Worm (Caenorhabditis elegans) whole organism, midembryonic: ENCODE measurements around the gene npr-24.

Experiments
- T22C8.4 ChIP-seq: fragments of 200-800 bp; sonication (Bioruptor generic); IDR thresholded peaks from 2 replicates; pipeline ENCODE4 v1.3.6; 2022; ENCODE audit warnings: missing genetic modification characterization, missing compliant biosample characterization
- cog-1 ChIP-seq: sonication (generic microtip); optimal IDR thresholded peaks from 2 replicates; lab custom pipeline; 2016; ENCODE audit warnings: missing genetic modification characterization, missing compliant biosample characterization
- flt-1 ChIP-seq: fragments of 200-800 bp; sonication (Bioruptor generic); IDR thresholded peaks from 2 replicates; pipeline ENCODE4 v1.3.6; 2022; ENCODE audit warnings: missing genetic modification characterization, missing compliant biosample characterization
- klf-2 ChIP-seq: fragments of 200-800 bp; sonication (Bioruptor generic); conservative IDR thresholded peaks from 2 replicates; pipeline ENCODE4 v1.3.6; 2022; ENCODE audit warnings: missing genetic modification reagents, missing genetic modification characterization, missing compliant biosample characterization
- med-1 ChIP-seq: sonication (generic microtip); optimal IDR thresholded peaks from 2 replicates; lab custom pipeline; 2017; ENCODE audit warnings: missing genetic modification characterization, mild to moderate bottlenecking, missing compliant biosample characterization, antibody characterized with exemption, missing genetic modification reagents; ENCODE audit not compliant: insufficient read depth
- ref-1 ChIP-seq: fragments of 200-800 bp; sonication (Bioruptor generic); conservative IDR thresholded peaks from 2 replicates; pipeline ENCODE4 v1.3.6; 2022; ENCODE audit warnings: missing genetic modification reagents, missing genetic modification characterization, missing compliant biosample characterization
- tab-1 ChIP-seq: fragments of 200-800 bp; sonication (Bioruptor generic); IDR thresholded peaks from 2 replicates; pipeline ENCODE4 v1.3.6; 2022; ENCODE audit warnings: missing genetic modification characterization, missing compliant biosample characterization
- ztf-23 ChIP-seq: fragments of 200-800 bp; sonication (Bioruptor generic); IDR thresholded peaks from 2 replicates; pipeline ENCODE4 v1.3.6; 2022; ENCODE audit warnings: missing genetic modification reagents, missing genetic modification characterization, missing compliant biosample characterization
- ztf-29 ChIP-seq: fragments of 200-800 bp; sonication (Bioruptor generic); IDR thresholded peaks from 2 replicates; pipeline ENCODE4 v1.3.6; 2022; ENCODE audit warnings: missing genetic modification reagents, missing genetic modification characterization, missing compliant biosample characterization

npr-24 gene

ce11 chrX:17516461-17516860 is 29.8 kb upstream of the npr-24 start:
- TF ChIP-seq klf-2 (no peak), ref-1 (GFP tag; lab: Robert Waterston, UW) (no peak), med-1 (no peak), tab-1 (GFP tag; lab: Robert Waterston, UW) (no peak), cog-1 (tag; lab: Kevin White, UChicago) (no peak), T22C8.4 (no peak), ztf-23 (GFP tag; lab: Robert Waterston, UW) (no peak), flt-1 (no peak), ztf-29 (GFP tag; lab: Robert Waterston, UW) (no peak)

ce11 chrX:17515207-17515902 is 28.7 kb upstream of the npr-24 start:
- TF ChIP-seq klf-2 (no peak), ztf-23 (GFP tag; lab: Robert Waterston, UW) (no peak), tab-1 (GFP tag; lab: Robert Waterston, UW) (no peak), ztf-29 (GFP tag; lab: Robert Waterston, UW) (no peak), T22C8.4 (no peak), ref-1 (GFP tag; lab: Robert Waterston, UW) (no peak), cog-1 (tag; lab: Kevin White, UChicago) (no peak), med-1 (no peak), flt-1 (no peak)

ce11 chrX:17514422-17514821 is 27.8 kb upstream of the npr-24 start:
- TF ChIP-seq ztf-23 (GFP tag; lab: Robert Waterston, UW) (0 out of 2 replicates have a peak, but pooled peaks have one; percentile 42), ztf-29 (GFP tag; lab: Robert Waterston, UW) (no peak)

ce11 chrX:17513507-17514113 is 27.0 kb upstream of the npr-24 start, which contains the start of gene nhr-1:
TSS of gene nhr-1 (plus strand) at chrX:17514063.
- TF ChIP-seq ztf-23 (GFP tag; lab: Robert Waterston, UW): no peak
- TF ChIP-seq cog-1 (tag; lab: Kevin White, UChicago): peak; percentile 89
- no peak for TF ChIP-seq med-1
- peak; percentile 66 for TF ChIP-seq T22C8.4
- TF ChIP-seq klf-2: no peak
- 0 out of 2 replicates have a peak, but pooled peaks have one; percentile 42 for TF ChIP-seq tab-1 (GFP tag; lab: Robert Waterston, UW)
- no peak; the same call in 1 of the 2 replicates for TF ChIP-seq ztf-29 (GFP tag; lab: Robert Waterston, UW)
- TF ChIP-seq ref-1 (GFP tag; lab: Robert Waterston, UW): no peak
- TF ChIP-seq flt-1: no peak

- TF ChIP-seq ztf-23 (GFP tag; lab: Robert Waterston, UW) (no peak), ref-1 (GFP tag; lab: Robert Waterston, UW) (no peak), cog-1 (tag; lab: Kevin White, UChicago) (no peak), klf-2 (no peak), med-1 (no peak), flt-1 (no peak), T22C8.4 (no peak), tab-1 (GFP tag; lab: Robert Waterston, UW) (no peak), ztf-29 (GFP tag; lab: Robert Waterston, UW) (no peak)
Measured at ce11 chrX:17510523-17510922, 23.9 kb upstream of the npr-24 start.

- TF ChIP-seq T22C8.4: no peak
- TF ChIP-seq cog-1 (tag; lab: Kevin White, UChicago): no peak
- no peak for TF ChIP-seq ztf-29 (GFP tag; lab: Robert Waterston, UW)
- TF ChIP-seq klf-2: no peak
- no peak for TF ChIP-seq flt-1
- no peak for TF ChIP-seq med-1
- TF ChIP-seq tab-1 (GFP tag; lab: Robert Waterston, UW): no peak
- TF ChIP-seq ztf-23 (GFP tag; lab: Robert Waterston, UW): no peak
- no peak for TF ChIP-seq ref-1 (GFP tag; lab: Robert Waterston, UW)
Measured at ce11 chrX:17509048-17509776, 22.6 kb upstream of the npr-24 start.

ce11 chrX:17508137-17508536 is 21.5 kb upstream of the npr-24 start:
- TF ChIP-seq cog-1 (tag; lab: Kevin White, UChicago): no peak
- no peak for TF ChIP-seq ref-1 (GFP tag; lab: Robert Waterston, UW)
- no peak for TF ChIP-seq ztf-23 (GFP tag; lab: Robert Waterston, UW)
- no peak for TF ChIP-seq ztf-29 (GFP tag; lab: Robert Waterston, UW)
- TF ChIP-seq tab-1 (GFP tag; lab: Robert Waterston, UW): no peak
- no peak for TF ChIP-seq T22C8.4
- TF ChIP-seq flt-1: no peak
- no peak for TF ChIP-seq klf-2

- no peak for TF ChIP-seq med-1
- TF ChIP-seq cog-1 (tag; lab: Kevin White, UChicago): peak; percentile 51
Measured at ce11 chrX:17505547-17506181, 19.0 kb upstream of the npr-24 start.

ce11 chrX:17504447-17504846 is 17.8 kb upstream of the npr-24 start:
- TF ChIP-seq ref-1 (GFP tag; lab: Robert Waterston, UW) (no peak), T22C8.4 (no peak), med-1 (no peak), tab-1 (GFP tag; lab: Robert Waterston, UW) (no peak), ztf-23 (GFP tag; lab: Robert Waterston, UW) (no peak), cog-1 (tag; lab: Kevin White, UChicago) (no peak), flt-1 (no peak), ztf-29 (GFP tag; lab: Robert Waterston, UW) (no peak), klf-2 (no peak)
